Worm (Caenorhabditis elegans): ENCODE data around the gene F32D8.8.

- TF ChIP-seq him-1 (tag; optimal IDR thresholded peaks at IDR 0.05) (no peak), W03F9.2 (tag; optimal IDR thresholded peaks at IDR 0.05) (no peak)
Observed at ce11 chrV:10887564-10887963, 15.0 kb downstream of the F32D8.8 start.

Measured in whole organism, L4/young adult.